Fruit fly (Drosophila melanogaster) whole organism, embryonic: ENCODE results near the gene CG34291.

Source experiments
- Aef1 ChIP-seq: fragments of 200-800 bp; sonication (Bioruptor generic); IDR thresholded peaks from 3 replicates; pipeline ENCODE4 v1.3.6; 2022; ENCODE audit warnings: missing biosample characterization, missing genetic modification characterization
- Bteb2 ChIP-seq: fragments of 200-800 bp; sonication (Bioruptor generic); optimal IDR thresholded peaks from 2 replicates; lab custom pipeline; 2016; ENCODE audit warnings: missing biosample characterization, missing genetic modification characterization
- CG10366 ChIP-seq: fragments of 200-800 bp; sonication (Bioruptor generic); IDR thresholded peaks from 2 replicates; pipeline ENCODE4 v1.3.6; 2022; ENCODE audit warnings: missing biosample characterization, missing genetic modification characterization
- CG10543 ChIP-seq: fragments of 200-800 bp; sonication (Bioruptor generic); optimal IDR thresholded peaks from 3 replicates; lab custom pipeline; 2017; ENCODE audit warnings: missing biosample characterization, mild to moderate bottlenecking, missing genetic modification characterization, moderate library complexity
- CG11247 ChIP-seq: fragments of 200-800 bp; sonication (Bioruptor generic); IDR thresholded peaks from 2 replicates; pipeline ENCODE4 v1.3.6; 2022; ENCODE audit warnings: missing biosample characterization, missing genetic modification characterization
- CG12071 ChIP-seq: fragments of 200-800 bp; sonication (Bioruptor generic); optimal IDR thresholded peaks from 3 replicates; lab custom pipeline; 2018; ENCODE audit warnings: missing biosample characterization, mild to moderate bottlenecking, missing genetic modification characterization
- CG12155 ChIP-seq: fragments of 200-800 bp; sonication (Bioruptor generic); optimal IDR thresholded peaks from 3 replicates; lab custom pipeline; 2016; ENCODE audit warnings: missing biosample characterization, missing genetic modification characterization
- CG13287 ChIP-seq: fragments of 200-800 bp; sonication (Bioruptor generic); IDR thresholded peaks from 2 replicates; pipeline ENCODE4 v1.3.6; 2022; ENCODE audit warnings: missing biosample characterization, missing genetic modification characterization; ENCODE audit not compliant: partially characterized antibody
- CG13894 ChIP-seq: fragments of 200-800 bp; sonication (Bioruptor generic); optimal IDR thresholded peaks from 3 replicates; lab custom pipeline; 2018; ENCODE audit warnings: missing biosample characterization, mild to moderate bottlenecking, missing genetic modification characterization, moderate library complexity
- CG14441 ChIP-seq: fragments of 200-800 bp; sonication (Bioruptor generic); IDR thresholded peaks from 2 replicates; pipeline ENCODE4 v1.3.6; 2022; ENCODE audit warnings: missing biosample characterization, missing genetic modification characterization
- CG14860 ChIP-seq: fragments of 200-800 bp; sonication (Bioruptor generic); IDR thresholded peaks from 3 replicates; pipeline ENCODE4 v1.3.6; 2022; ENCODE audit warnings: missing biosample characterization, missing genetic modification characterization; ENCODE audit not compliant: partially characterized antibody
- CG15011 ChIP-seq: fragments of 200-800 bp; sonication (Bioruptor generic); optimal IDR thresholded peaks from 3 replicates; lab custom pipeline; 2018; ENCODE audit warnings: missing biosample characterization, mild to moderate bottlenecking, missing genetic modification characterization
- CG15514 ChIP-seq: fragments of 200-800 bp; sonication (Bioruptor generic); optimal IDR thresholded peaks from 3 replicates; lab custom pipeline; 2017; ENCODE audit warnings: missing biosample characterization, missing genetic modification characterization, mild to moderate bottlenecking, moderate library complexity, missing genetic modification reagents
- CG18011 ChIP-seq: fragments of 200-800 bp; sonication (Bioruptor generic); optimal IDR thresholded peaks from 2 replicates; lab custom pipeline; 2017; ENCODE audit warnings: missing biosample characterization, missing genetic modification characterization, mild to moderate bottlenecking, moderate library complexity, missing genotype
- CG18599 ChIP-seq: fragments of 200-800 bp; sonication (Bioruptor generic); optimal IDR thresholded peaks from 3 replicates; lab custom pipeline; 2017; ENCODE audit warnings: missing biosample characterization, missing genetic modification characterization, mild to moderate bottlenecking, moderate library complexity, missing genetic modification reagents
- CG3281 ChIP-seq: fragments of 200-800 bp; sonication (Bioruptor generic); optimal IDR thresholded peaks from 3 replicates; lab custom pipeline; 2017; ENCODE audit warnings: missing biosample characterization, mild to moderate bottlenecking, missing genetic modification characterization
- CG3847 ChIP-seq: fragments of 200-800 bp; sonication (Bioruptor generic); IDR thresholded peaks from 2 replicates; pipeline ENCODE4 v1.3.6; 2022; ENCODE audit warnings: missing biosample characterization, missing genetic modification characterization
- CG42726 ChIP-seq: fragments of 200-800 bp; sonication (Bioruptor generic); IDR thresholded peaks from 2 replicates; pipeline ENCODE4 v1.3.6; 2022; ENCODE audit warnings: missing biosample characterization, missing genetic modification characterization; ENCODE audit not compliant: partially characterized antibody
- CG4404 ChIP-seq: fragments of 200-800 bp; sonication (Bioruptor generic); IDR thresholded peaks from 2 replicates; pipeline ENCODE4 v1.3.6; 2022; ENCODE audit warnings: missing biosample characterization, missing genetic modification characterization
- CG5953 ChIP-seq: fragments of 200-800 bp; sonication (Bioruptor generic); IDR thresholded peaks from 2 replicates; pipeline ENCODE4 v1.3.6; 2022; ENCODE audit warnings: missing biosample characterization, missing genetic modification characterization
- CG8924 ChIP-seq: fragments of 200-800 bp; optimal IDR thresholded peaks from 3 replicates; lab custom pipeline; 2019; ENCODE audit warnings: missing biosample characterization, mild to moderate bottlenecking, missing genetic modification characterization, moderate library complexity
- CG9932 ChIP-seq: fragments of 200-800 bp; sonication (Bioruptor generic); IDR thresholded peaks from 2 replicates; pipeline ENCODE4 v1.3.6; 2022; ENCODE audit warnings: missing biosample characterization, missing genetic modification characterization
- CHES-1-like ChIP-seq: fragments of 200-800 bp; sonication (Bioruptor generic); optimal IDR thresholded peaks from 2 replicates; lab custom pipeline; 2016; ENCODE audit warnings: missing biosample characterization, missing genetic modification characterization
- Ets65A ChIP-seq: fragments of 200-800 bp; sonication (Bioruptor generic); peaks from one replicate; lab custom pipeline; 2016; ENCODE audit warnings: missing biosample characterization, missing genetic modification characterization
- Fer1 ChIP-seq: fragments of 200-800 bp; sonication (Bioruptor generic); optimal IDR thresholded peaks from 2 replicates; lab custom pipeline; 2017; ENCODE audit warnings: missing biosample characterization, mild to moderate bottlenecking, missing genetic modification characterization
- Fer3 ChIP-seq: fragments of 200-800 bp; sonication (Bioruptor generic); optimal IDR thresholded peaks from 2 replicates; lab custom pipeline; 2018; ENCODE audit warnings: missing biosample characterization, mild to moderate bottlenecking, missing genetic modification characterization, moderate library complexity
- HLH3B ChIP-seq: fragments of 200-800 bp; sonication (Bioruptor generic); IDR thresholded peaks from 2 replicates; pipeline ENCODE4 v1.3.6; 2022; ENCODE audit warnings: missing biosample characterization, missing genetic modification characterization
- HLH4C ChIP-seq: fragments of 200-800 bp; sonication (Bioruptor generic); IDR thresholded peaks from 3 replicates; pipeline ENCODE4 v1.3.6; 2022; ENCODE audit warnings: missing biosample characterization, missing genetic modification characterization; ENCODE audit not compliant: partially characterized antibody
- HLHmδ ChIP-seq: fragments of 200-800 bp; sonication (Bioruptor generic); optimal IDR thresholded peaks from 2 replicates; lab custom pipeline; 2018; ENCODE audit warnings: missing biosample characterization, mild to moderate bottlenecking, missing genetic modification characterization, moderate library complexity
- Max ChIP-seq: fragments of 200-800 bp; sonication (Bioruptor generic); optimal IDR thresholded peaks from 2 replicates; lab custom pipeline; 2016; ENCODE audit warnings: missing biosample characterization, mild to moderate bottlenecking, missing genetic modification characterization
- Mrtf ChIP-seq: fragments of 200-800 bp; sonication (Bioruptor generic); IDR thresholded peaks from 3 replicates; pipeline ENCODE4 v1.3.6; 2022; ENCODE audit warnings: missing biosample characterization, missing genetic modification characterization
- Sry-β ChIP-seq: fragments of 200-800 bp; sonication (Bioruptor generic); optimal IDR thresholded peaks from 2 replicates; lab custom pipeline; 2018; ENCODE audit warnings: missing biosample characterization, mild to moderate bottlenecking, missing genetic modification characterization, moderate library complexity
- Ssrp ChIP-seq: fragments of 200-800 bp; sonication (Bioruptor generic); optimal IDR thresholded peaks from 2 replicates; lab custom pipeline; 2018; ENCODE audit warnings: missing biosample characterization, mild to moderate bottlenecking, missing genetic modification characterization, moderate library complexity
- Trl ChIP-seq, 3 experiments: fragments of >200 bp in 2 of 3; fragments of 200-800 bp in 1 of 3; sonication (Bioruptor generic) in 1 of 3; optimal IDR thresholded peaks; 2 replicates in 1 of 3; 3 replicates in 2 of 3; lab custom pipeline; 2016 to 2017; ENCODE audit warnings: missing biosample characterization in 1 of 3, missing genetic modification characterization in 1 of 3
- ap ChIP-seq: fragments of 200-800 bp; sonication (Bioruptor generic); IDR thresholded peaks from 2 replicates; pipeline ENCODE4 v1.3.6; 2022; ENCODE audit warnings: missing biosample characterization, missing genetic modification characterization
- cg ChIP-seq: fragments of 200-800 bp; sonication (Bioruptor generic); optimal IDR thresholded peaks from 3 replicates; lab custom pipeline; 2019; ENCODE audit warnings: missing biosample characterization, mild to moderate bottlenecking, missing genetic modification characterization, moderate library complexity
- ci ChIP-seq: fragments of 200-800 bp; sonication (Bioruptor generic); IDR thresholded peaks from 3 replicates; pipeline ENCODE4 v1.3.6; 2022; ENCODE audit warnings: missing biosample characterization, missing genetic modification characterization
- eyg ChIP-seq: fragments of 200-800 bp; sonication (Bioruptor generic); optimal IDR thresholded peaks from 3 replicates; lab custom pipeline; 2016; ENCODE audit warnings: missing biosample characterization, missing genetic modification characterization
- gsb ChIP-seq: fragments of 200-800 bp; sonication (Bioruptor generic); IDR thresholded peaks from 2 replicates; pipeline ENCODE4 v1.3.6; 2022; ENCODE audit warnings: missing biosample characterization, missing genetic modification characterization
- h ChIP-seq: fragments of >200 bp; optimal IDR thresholded peaks from 2 replicates; lab custom pipeline; 2017
- kah ChIP-seq: fragments of 200-800 bp; sonication (Bioruptor generic); optimal IDR thresholded peaks from 2 replicates; lab custom pipeline; 2018; ENCODE audit warnings: missing biosample characterization, mild to moderate bottlenecking, missing genetic modification characterization
- row ChIP-seq: fragments of 200-800 bp; sonication (Bioruptor generic); IDR thresholded peaks from 3 replicates; pipeline ENCODE4 v1.3.6; 2022; ENCODE audit warnings: missing biosample characterization, missing genetic modification characterization
- scrt ChIP-seq: fragments of 200-800 bp; sonication (Bioruptor generic); optimal IDR thresholded peaks from 2 replicates; lab custom pipeline; 2018; ENCODE audit warnings: missing biosample characterization, mild to moderate bottlenecking, missing genetic modification characterization, moderate library complexity
- sens ChIP-seq: fragments of 200-800 bp; sonication (Bioruptor generic); peaks from one replicate; lab custom pipeline; 2016; ENCODE audit warnings: missing biosample characterization, missing genetic modification characterization
- sna ChIP-seq: fragments of 200-800 bp; sonication (Bioruptor generic); IDR thresholded peaks from 2 replicates; pipeline ENCODE4 v1.3.6; 2022; ENCODE audit warnings: missing biosample characterization, missing genetic modification characterization; ENCODE audit not compliant: partially characterized antibody
- stc ChIP-seq: fragments of 200-800 bp; sonication (Bioruptor generic); IDR thresholded peaks from 2 replicates; pipeline ENCODE4 v1.3.6; 2022; ENCODE audit warnings: missing biosample characterization, missing genetic modification characterization
- tgo ChIP-seq: fragments of 200-800 bp; sonication (Bioruptor generic); IDR thresholded peaks from 3 replicates; pipeline ENCODE4 v1.3.6; 2022; ENCODE audit warnings: missing biosample characterization, missing genetic modification characterization
- trh ChIP-seq: fragments of 200-800 bp; sonication (Bioruptor generic); optimal IDR thresholded peaks from 2 replicates; lab custom pipeline; 2016; ENCODE audit warnings: missing biosample characterization, missing genetic modification characterization
- wek ChIP-seq: fragments of 200-800 bp; sonication (Bioruptor generic); optimal IDR thresholded peaks from 3 replicates; lab custom pipeline; 2018; ENCODE audit warnings: missing biosample characterization, mild to moderate bottlenecking, missing genetic modification characterization, moderate library complexity

The CG34291 gene

DNA sequence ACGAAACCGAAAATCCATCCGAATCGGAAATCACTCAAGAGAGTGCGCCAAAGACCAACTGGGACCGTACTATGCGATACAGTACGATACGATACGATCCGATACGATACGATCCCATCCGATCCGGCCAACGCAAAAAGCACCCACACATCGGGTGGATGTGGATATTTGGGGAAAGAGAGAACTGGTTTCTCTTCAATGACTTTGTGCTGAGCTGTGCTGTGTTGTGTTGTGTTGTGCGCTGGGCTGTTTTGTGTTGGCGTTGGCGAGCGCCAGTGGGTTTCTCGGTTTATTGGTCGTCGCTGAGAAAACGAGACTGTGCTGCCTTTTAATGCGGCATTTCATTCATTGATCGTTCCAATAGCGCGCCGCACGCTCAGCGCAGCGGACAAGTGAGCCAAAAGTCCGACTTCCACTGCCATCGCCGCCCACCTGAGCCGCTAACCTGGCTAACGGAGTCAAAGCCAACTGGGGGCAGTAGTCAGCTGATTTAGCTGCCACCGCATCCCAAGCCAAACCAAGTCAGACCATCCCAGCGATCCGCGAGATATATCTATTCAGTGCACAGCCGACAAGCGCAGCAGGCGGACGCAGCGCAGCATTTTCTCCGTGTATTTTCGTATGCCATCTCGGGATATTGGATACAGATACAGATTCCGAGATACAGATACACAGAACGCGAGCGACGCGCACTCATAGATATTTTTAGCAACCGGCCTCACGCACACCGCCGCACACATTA, 15.0 kb upstream of the CG34291 start, which contains the start of gene tx (continued):
- TF ChIP-seq tgo (GFP tag; lab: Robert Waterston, UW), result no peak
- no peak for TF ChIP-seq kah
- TF ChIP-seq CG12071 (GFP tag; lab: Kevin White, UChicago), result no peak
- TF ChIP-seq CG15011 (GFP tag; lab: Kevin White, UChicago), result no peak
- no peak for TF ChIP-seq CG8924 (tag; lab: Kevin White, UChicago)
- no peak for TF ChIP-seq gsb
- TF ChIP-seq Fer3, result no peak
- TF ChIP-seq stc (GFP tag; lab: Robert Waterston, UW), result 0 out of 2 replicates have a peak, but pooled peaks have one; percentile 14
- peak; percentile 40; the same call in 1 of the 2 replicates for TF ChIP-seq CG9932 (GFP tag; lab: Robert Waterston, UW)
- TF ChIP-seq CG5953 (GFP tag; lab: Robert Waterston, UW), result no peak
- no peak for TF ChIP-seq Bteb2
- TF ChIP-seq cg, result peak; percentile 32
- TF ChIP-seq CG18599 (GFP tag; lab: Kevin White, UChicago), result no peak
- 0 out of 2 replicates have a peak, but pooled peaks have one; percentile 20 for TF ChIP-seq CG13287 (GFP tag; lab: Robert Waterston, UW)
- no peak for TF ChIP-seq Fer1 (GFP tag; lab: Kevin White, UChicago)
- TF ChIP-seq row (GFP tag; lab: Robert Waterston, UW), result no peak
- 0 out of 2 replicates have a peak, but pooled peaks have one; percentile 31 for TF ChIP-seq CG11247 (GFP tag; lab: Robert Waterston, UW)
- no peak for TF ChIP-seq HLH3B
- TF ChIP-seq sens, result peak; percentile 70
- TF ChIP-seq Ets65A (GFP tag; lab: Kevin White, UChicago), result no peak
- TF ChIP-seq h, result no peak
- TF ChIP-seq CG13894, result peak; percentile 49
- TF ChIP-seq wek, result no peak
- no peak for TF ChIP-seq CHES-1-like
- peak; percentile 63 for TF ChIP-seq CG10543 (GFP tag; lab: Kevin White, UChicago)
- no peak for TF ChIP-seq trh (GFP tag; lab: Kevin White, UChicago)
- TF ChIP-seq scrt (GFP tag; lab: Kevin White, UChicago), result no peak
- no peak for TF ChIP-seq Aef1 (GFP tag; lab: Robert Waterston, UW)
- no peak for TF ChIP-seq CG18011 (GFP tag; lab: Kevin White, UChicago)
- no peak for TF ChIP-seq Max (GFP tag; lab: Kevin White, UChicago)
- peak; percentile 34 for TF ChIP-seq HLHmδ
- no peak for TF ChIP-seq CG3281 (GFP tag; lab: Kevin White, UChicago)
- no peak for TF ChIP-seq CG4404 (GFP tag; lab: Robert Waterston, UW)
- no peak for TF ChIP-seq HLH4C (GFP tag; lab: Robert Waterston, UW)
- 0 out of 2 replicates have a peak, but pooled peaks have one; percentile 46 for TF ChIP-seq sna (GFP tag; lab: Robert Waterston, UW)
- TF ChIP-seq ci (GFP tag; lab: Robert Waterston, UW), result peak; percentile 13; the same call in 1 of the 3 replicates
- TF ChIP-seq CG14441 (GFP tag; lab: Robert Waterston, UW), result no peak
- TF ChIP-seq CG14860 (GFP tag; lab: Robert Waterston, UW), result no peak
- no peak for TF ChIP-seq CG15514 (GFP tag; lab: Kevin White, UChicago)
- 0 out of 2 replicates have a peak, but pooled peaks have one; percentile 5 for TF ChIP-seq CG3847 (GFP tag; lab: Robert Waterston, UW)
- no peak for TF ChIP-seq Sry-β
- TF ChIP-seq CG12155, result no peak
- no peak for TF ChIP-seq CG42726 (GFP tag; lab: Robert Waterston, UW)
- no peak for TF ChIP-seq ap (GFP tag; lab: Robert Waterston, UW)
- TF ChIP-seq Ssrp, result no peak
- no peak for TF ChIP-seq Mrtf
- TF ChIP-seq Trl (optimal IDR thresholded peaks at IDR 0.05; lab: Kevin White, UChicago), result peak; percentile 48 to 61
- TF ChIP-seq Trl (GFP tag; optimal IDR thresholded peaks at IDR 0.05; lab: Kevin White, UChicago), result no peak
- TF ChIP-seq CG10366 (GFP tag; lab: Robert Waterston, UW), result no peak
- no peak for TF ChIP-seq eyg (GFP tag; lab: Kevin White, UChicago)
